Fruit fly (Drosophila melanogaster): Measurements from ENCODE around the gene CG32986.

DNA sequence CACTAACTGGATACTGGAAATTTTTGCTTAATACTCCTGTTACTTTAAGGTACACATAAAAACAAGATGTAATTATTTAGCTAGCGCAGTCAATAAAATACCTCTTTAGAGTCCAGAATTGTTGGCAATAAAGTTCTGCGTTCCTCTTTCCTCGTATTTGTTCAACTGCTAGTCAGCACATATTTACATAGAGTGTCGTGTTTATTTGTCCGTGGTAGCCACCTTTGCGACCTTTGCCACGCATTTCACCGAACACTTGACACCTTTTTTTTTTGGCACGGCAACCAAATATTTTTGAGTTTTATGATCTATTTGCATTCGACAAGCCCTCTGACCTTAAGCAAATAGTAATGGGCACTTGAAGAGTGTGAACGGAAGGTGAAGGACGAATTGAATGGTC is 16.6 kb upstream of the CG32986 start:
- no peak for TF ChIP-seq CG8478 (optimal IDR thresholded peaks at IDR 0.05)
- TF ChIP-seq CTCF (optimal IDR thresholded peaks at IDR 0.05) = no peak

Measured in S2 (cell line).